Worm (Caenorhabditis elegans): ENCODE results near the gene R04D3.4.

DNA sequence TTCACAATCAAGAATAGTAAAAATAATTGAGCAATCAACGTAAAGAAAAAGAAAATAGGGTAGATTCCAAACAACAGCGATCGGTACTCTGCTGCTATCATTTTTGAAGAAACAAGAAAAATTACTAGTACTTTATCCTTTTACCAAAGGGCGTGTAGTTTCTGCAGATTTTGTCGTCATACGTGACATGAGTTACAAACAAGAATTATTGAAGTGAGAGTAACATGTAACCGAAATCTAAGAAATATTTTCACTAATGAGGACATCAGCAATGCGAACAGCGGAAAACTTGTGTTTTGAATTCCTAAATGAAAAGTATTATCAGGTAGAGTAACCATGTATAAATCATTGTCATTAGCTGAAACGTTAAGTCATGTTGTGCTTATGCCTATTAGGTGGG lies 6.1 kb upstream of the R04D3.4 start, which contains the start of gene srd-36:
- no peak for TF ChIP-seq nhr-111 (GFP tag; optimal IDR thresholded peaks at IDR 0.05)
- TF ChIP-seq nhr-77 (tag; optimal IDR thresholded peaks at IDR 0.05): no peak
- no peak for TF ChIP-seq Y75B8A.6 (GFP tag; IDR thresholded peaks at IDR 0.05)
- no peak for TF ChIP-seq nhr-28 (tag; optimal IDR thresholded peaks at IDR 0.05)
- no peak for TF ChIP-seq F44E2.7 (GFP tag; IDR thresholded peaks at IDR 0.05)
- TF ChIP-seq fos-1 (tag; optimal IDR thresholded peaks at IDR 0.05): no peak
- no peak for TF ChIP-seq snpc-4 (tag; optimal IDR thresholded peaks at IDR 0.05)
- no peak for TF ChIP-seq aly-2 (tag; optimal IDR thresholded peaks at IDR 0.05)
- no peak for TF ChIP-seq ztf-11 (tag; optimal IDR thresholded peaks at IDR 0.05)

All from whole organism, L4 larva.